Worm (Caenorhabditis elegans) whole organism, L2 larva: ENCODE results near the gene R08F11.4.

Source experiments
- R02D3.7 ChIP-seq: fragments of 150-350 bp; optimal IDR thresholded peaks from 2 replicates; lab custom pipeline; 2014; ENCODE audit warnings: missing biosample characterization, missing genetic modification characterization
- ZK546.5 ChIP-seq: sonication (generic microtip); optimal IDR thresholded peaks from 2 replicates; lab custom pipeline; 2017; ENCODE audit warnings: missing biosample characterization, missing genetic modification characterization
- ama-1 ChIP-seq: fragments of 150-350 bp; optimal IDR thresholded peaks from 2 replicates; lab custom pipeline; 2018; ENCODE audit warnings: inconsistent platforms
- blmp-1 ChIP-seq: sonication (generic microtip); optimal IDR thresholded peaks from 2 replicates; lab custom pipeline; 2017; ENCODE audit warnings: missing genetic modification characterization, mild to moderate bottlenecking, missing compliant biosample characterization, antibody characterized with exemption, moderate library complexity; ENCODE audit not compliant: insufficient read depth
- ceh-16 ChIP-seq: fragments of 150-350 bp; optimal IDR thresholded peaks from 2 replicates; lab custom pipeline; 2014; ENCODE audit warnings: missing biosample characterization, missing genetic modification characterization
- ceh-82 ChIP-seq: fragments of 150-350 bp; optimal IDR thresholded peaks from 2 replicates; lab custom pipeline; 2014; ENCODE audit warnings: missing biosample characterization, missing genetic modification characterization
- lin-39 ChIP-seq: fragments of 150-350 bp; optimal IDR thresholded peaks from 2 replicates; lab custom pipeline; 2014; ENCODE audit warnings: missing biosample characterization, missing genetic modification reagents, missing genetic modification characterization
- nhr-12 ChIP-seq: fragments of 150-350 bp; optimal IDR thresholded peaks from 2 replicates; lab custom pipeline; 2014; ENCODE audit warnings: missing biosample characterization, missing genetic modification characterization
- nhr-129 ChIP-seq: fragments of 150-350 bp; optimal IDR thresholded peaks from 2 replicates; lab custom pipeline; 2014; ENCODE audit warnings: missing biosample characterization, missing genetic modification characterization
- nhr-237 ChIP-seq: fragments of 150-350 bp; optimal IDR thresholded peaks from 2 replicates; lab custom pipeline; 2014; ENCODE audit warnings: missing biosample characterization, missing genetic modification characterization
- skn-1 ChIP-seq: sonication (generic microtip); optimal IDR thresholded peaks from 2 replicates; lab custom pipeline; 2017; ENCODE audit warnings: missing biosample characterization, missing genetic modification characterization
- sma-3 ChIP-seq: sonication (generic microtip); optimal IDR thresholded peaks from 2 replicates; lab custom pipeline; 2016; ENCODE audit warnings: missing genetic modification reagents, missing genetic modification characterization, missing compliant biosample characterization
- snpc-4 ChIP-seq: fragments of 150-350 bp; optimal IDR thresholded peaks from 2 replicates; lab custom pipeline; 2014; ENCODE audit warnings: missing biosample characterization, missing genetic modification characterization
- ztf-1 ChIP-seq: fragments of 200-800 bp; sonication (Bioruptor generic); conservative IDR thresholded peaks from 2 replicates; pipeline ENCODE4 v1.3.6; 2022; ENCODE audit warnings: missing genetic modification characterization, missing compliant biosample characterization

ce11 chrV:3841462-3841861 is 36.1 kb upstream of the R08F11.4 start:
- no peak for TF ChIP-seq sma-3 (GFP tag; lab: Kevin White, UChicago)
- no peak for TF ChIP-seq snpc-4 (tag; lab: Kevin White, UChicago)
- no peak for TF ChIP-seq nhr-12 (tag; lab: Kevin White, UChicago)
- no peak for TF ChIP-seq lin-39 (tag; lab: Kevin White, UChicago)
- TF ChIP-seq ceh-16 (tag; lab: Kevin White, UChicago): no peak
- TF ChIP-seq nhr-129: no peak
- no peak for TF ChIP-seq R02D3.7 (tag; lab: Kevin White, UChicago)
- TF ChIP-seq ama-1: no peak
- TF ChIP-seq blmp-1 (tag; lab: Kevin White, UChicago): no peak
- TF ChIP-seq ztf-1 (GFP tag; lab: Robert Waterston, UW): no peak
- no peak for TF ChIP-seq nhr-237
- TF ChIP-seq ZK546.5 (tag; lab: Kevin White, UChicago): no peak
- no peak for TF ChIP-seq skn-1 (tag; lab: Kevin White, UChicago)
- no peak for TF ChIP-seq ceh-82 (tag; lab: Kevin White, UChicago)
